Fruit fly (Drosophila melanogaster) whole organism, embryonic: ENCODE measurements around the gene Rh5.

ENCODE experiments used
- B-H1 ChIP-seq: fragments of 200-800 bp; sonication (Bioruptor generic); IDR thresholded peaks from 3 replicates; pipeline ENCODE4 v1.3.6; 2022; ENCODE audit warnings: missing biosample characterization, missing genetic modification characterization
- BEAF-32 ChIP-seq: fragments of 200-800 bp; sonication (Bioruptor generic); optimal IDR thresholded peaks from 3 replicates; lab custom pipeline; 2017; ENCODE audit warnings: missing biosample characterization, missing genetic modification characterization, mild to moderate bottlenecking, moderate library complexity, missing genetic modification reagents
- CG10267 ChIP-seq: fragments of 200-800 bp; sonication (Bioruptor generic); optimal IDR thresholded peaks from 2 replicates; lab custom pipeline; 2018; ENCODE audit warnings: missing biosample characterization, mild to moderate bottlenecking, missing genetic modification characterization, moderate library complexity
- CG10321 ChIP-seq: fragments of 200-800 bp; sonication (Bioruptor generic); IDR thresholded peaks from 2 replicates; pipeline ENCODE4 v1.3.6; 2022; ENCODE audit warnings: missing biosample characterization, missing genetic modification characterization
- CG12155 ChIP-seq: fragments of 200-800 bp; sonication (Bioruptor generic); optimal IDR thresholded peaks from 3 replicates; lab custom pipeline; 2016; ENCODE audit warnings: missing biosample characterization, missing genetic modification characterization
- CG13424 ChIP-seq: fragments of 200-800 bp; sonication (Bioruptor generic); optimal IDR thresholded peaks from 2 replicates; lab custom pipeline; 2019; ENCODE audit warnings: missing biosample characterization, mild to moderate bottlenecking, missing genetic modification characterization, moderate library complexity
- CG13894 ChIP-seq: fragments of 200-800 bp; sonication (Bioruptor generic); optimal IDR thresholded peaks from 3 replicates; lab custom pipeline; 2018; ENCODE audit warnings: missing biosample characterization, mild to moderate bottlenecking, missing genetic modification characterization, moderate library complexity
- CG14860 ChIP-seq: fragments of 200-800 bp; sonication (Bioruptor generic); IDR thresholded peaks from 3 replicates; pipeline ENCODE4 v1.3.6; 2022; ENCODE audit warnings: missing biosample characterization, missing genetic modification characterization; ENCODE audit not compliant: partially characterized antibody
- CG1602 ChIP-seq: fragments of 200-800 bp; sonication (Bioruptor generic); optimal IDR thresholded peaks from 3 replicates; lab custom pipeline; 2016; ENCODE audit warnings: missing biosample characterization, missing genetic modification characterization
- CG16779 ChIP-seq: fragments of 200-800 bp; sonication (Bioruptor generic); IDR thresholded peaks from 2 replicates; pipeline ENCODE4 v1.3.6; 2022; ENCODE audit warnings: missing biosample characterization, missing genetic modification characterization
- CG17829 ChIP-seq: fragments of 200-800 bp; optimal IDR thresholded peaks from 2 replicates; lab custom pipeline; 2019; ENCODE audit warnings: missing biosample characterization, mild to moderate bottlenecking, missing genetic modification characterization, moderate library complexity
- CG3065 ChIP-seq: fragments of 200-800 bp; sonication (Bioruptor generic); optimal IDR thresholded peaks from 2 replicates; lab custom pipeline; 2016; ENCODE audit warnings: missing biosample characterization, missing genetic modification characterization
- CG32532 ChIP-seq: fragments of 200-800 bp; sonication (Bioruptor generic); IDR thresholded peaks from 2 replicates; pipeline ENCODE4 v1.3.6; 2022; ENCODE audit warnings: missing biosample characterization, missing genetic modification characterization
- CG3281 ChIP-seq: fragments of 200-800 bp; sonication (Bioruptor generic); optimal IDR thresholded peaks from 3 replicates; lab custom pipeline; 2017; ENCODE audit warnings: missing biosample characterization, mild to moderate bottlenecking, missing genetic modification characterization
- CG3726 ChIP-seq: fragments of 200-800 bp; sonication (Bioruptor generic); IDR thresholded peaks from 3 replicates; pipeline ENCODE4, ENCODE4 v1.3.6; 2022; ENCODE audit warnings: missing biosample characterization, missing genetic modification characterization
- CG3838 ChIP-seq: fragments of 200-800 bp; sonication (Bioruptor generic); optimal IDR thresholded peaks from 3 replicates; lab custom pipeline; 2016; ENCODE audit warnings: missing biosample characterization, missing genetic modification characterization
- CG4282 ChIP-seq: fragments of 200-800 bp; sonication (Bioruptor generic); optimal IDR thresholded peaks from 2 replicates; lab custom pipeline; 2016; ENCODE audit warnings: missing biosample characterization, missing genetic modification characterization
- CG4820 ChIP-seq: fragments of 200-800 bp; sonication (Bioruptor generic); optimal IDR thresholded peaks from 3 replicates; lab custom pipeline; 2016; ENCODE audit warnings: missing biosample characterization, missing genetic modification characterization
- CG6689 ChIP-seq: fragments of 200-800 bp; sonication (Bioruptor generic); IDR thresholded peaks from 2 replicates; pipeline ENCODE4 v1.3.6; 2022; ENCODE audit warnings: missing biosample characterization, missing genetic modification characterization
- CG7357 ChIP-seq: fragments of 200-800 bp; sonication (Bioruptor generic); IDR thresholded peaks from 3 replicates; pipeline ENCODE4 v1.3.6; 2022; ENCODE audit warnings: missing biosample characterization, missing genetic modification characterization
- CG7745 ChIP-seq: fragments of 200-800 bp; sonication (Bioruptor generic); optimal IDR thresholded peaks from 2 replicates; lab custom pipeline; 2018; ENCODE audit warnings: missing biosample characterization, mild to moderate bottlenecking, missing genetic modification characterization, moderate library complexity
- CG9797 ChIP-seq: fragments of 200-800 bp; sonication (Bioruptor generic); optimal IDR thresholded peaks from 3 replicates; lab custom pipeline; 2018; ENCODE audit warnings: missing biosample characterization, mild to moderate bottlenecking, missing genetic modification characterization
- CoRest ChIP-seq: fragments of 200-800 bp; sonication (Bioruptor generic); optimal IDR thresholded peaks from 3 replicates; lab custom pipeline; 2018; ENCODE audit warnings: missing biosample characterization, mild to moderate bottlenecking, missing genetic modification characterization, moderate library complexity
- D19B ChIP-seq: fragments of 200-800 bp; sonication (Bioruptor generic); optimal IDR thresholded peaks from 2 replicates; lab custom pipeline; 2017; ENCODE audit warnings: missing biosample characterization, mild to moderate bottlenecking, missing genetic modification characterization
- Hey ChIP-seq: fragments of 200-800 bp; sonication (Bioruptor generic); optimal IDR thresholded peaks from 3 replicates; lab custom pipeline; 2018; ENCODE audit warnings: missing biosample characterization, mild to moderate bottlenecking, missing genetic modification characterization
- Myb ChIP-seq: fragments of 200-800 bp; sonication (Bioruptor generic); optimal IDR thresholded peaks from 2 replicates; lab custom pipeline; 2016; ENCODE audit warnings: missing biosample characterization, missing genetic modification characterization
- PHDP ChIP-seq: fragments of 200-800 bp; sonication (Bioruptor generic); optimal IDR thresholded peaks from 3 replicates; lab custom pipeline; 2018; ENCODE audit warnings: missing biosample characterization, mild to moderate bottlenecking, missing genetic modification characterization, moderate library complexity
- Poxn ChIP-seq: fragments of 200-800 bp; sonication (Bioruptor generic); IDR thresholded peaks from 2 replicates; pipeline ENCODE4 v1.3.6; 2022; ENCODE audit warnings: missing biosample characterization, missing genetic modification characterization
- Side ChIP-seq: fragments of 200-800 bp; sonication (Bioruptor generic); optimal IDR thresholded peaks from 2 replicates; lab custom pipeline; 2016; ENCODE audit warnings: missing biosample characterization, missing genetic modification characterization
- Xbp1 ChIP-seq: fragments of 200-800 bp; sonication (Bioruptor generic); optimal IDR thresholded peaks from 3 replicates; lab custom pipeline; 2016; ENCODE audit warnings: missing biosample characterization, mild to moderate bottlenecking, missing genetic modification characterization
- aop ChIP-seq: fragments of 200-800 bp; sonication (Bioruptor generic); IDR thresholded peaks from 2 replicates; pipeline ENCODE4 v1.3.6; 2022; ENCODE audit warnings: missing biosample characterization, missing genetic modification characterization
- ash1 ChIP-seq: fragments of 200-800 bp; sonication (Bioruptor generic); optimal IDR thresholded peaks from 2 replicates; lab custom pipeline; 2018; ENCODE audit warnings: missing biosample characterization, mild to moderate bottlenecking, missing genetic modification characterization
- bowl ChIP-seq: fragments of 200-800 bp; sonication (Bioruptor generic); IDR thresholded peaks from 2 replicates; pipeline ENCODE4 v1.3.6; 2022; ENCODE audit warnings: missing biosample characterization, missing genetic modification characterization
- caup ChIP-seq: fragments of 200-800 bp; sonication (Bioruptor generic); optimal IDR thresholded peaks from 3 replicates; lab custom pipeline; 2017; ENCODE audit warnings: missing biosample characterization, mild to moderate bottlenecking, missing genetic modification characterization, moderate library complexity; ENCODE audit not compliant: severe bottlenecking
- esg ChIP-seq: fragments of 200-800 bp; sonication (Bioruptor generic); conservative IDR thresholded peaks from 2 replicates; pipeline ENCODE4 v1.3.6; 2022; ENCODE audit warnings: missing biosample characterization, missing genetic modification characterization
- gem ChIP-seq: fragments of 200-800 bp; sonication (Bioruptor generic); optimal IDR thresholded peaks from 2 replicates; lab custom pipeline; 2019; ENCODE audit warnings: missing biosample characterization, mild to moderate bottlenecking, missing genetic modification characterization, moderate library complexity
- gfzf ChIP-seq: fragments of 200-800 bp; sonication (Bioruptor generic); optimal IDR thresholded peaks from 2 replicates; lab custom pipeline; 2016; ENCODE audit warnings: missing biosample characterization, mild to moderate bottlenecking, missing genetic modification characterization, moderate library complexity
- grau ChIP-seq: fragments of 200-800 bp; optimal IDR thresholded peaks from 3 replicates; lab custom pipeline; 2019; ENCODE audit warnings: missing biosample characterization, mild to moderate bottlenecking, missing genetic modification characterization, moderate library complexity
- hb ChIP-seq: fragments of 200-800 bp; sonication (Bioruptor generic); IDR thresholded peaks from 3 replicates; pipeline ENCODE4 v1.3.6; 2022; ENCODE audit warnings: missing biosample characterization, missing genetic modification characterization; ENCODE audit not compliant: partially characterized antibody
- kay ChIP-seq: fragments of 200-800 bp; sonication (Bioruptor generic); optimal IDR thresholded peaks from 2 replicates; lab custom pipeline; 2016; ENCODE audit warnings: missing biosample characterization, missing genetic modification characterization
- onecut ChIP-seq: fragments of 200-800 bp; sonication (Bioruptor generic); IDR thresholded peaks from 2 replicates; pipeline ENCODE4 v1.3.6; 2022; ENCODE audit warnings: missing biosample characterization, missing genetic modification characterization
- scrt ChIP-seq: fragments of 200-800 bp; sonication (Bioruptor generic); optimal IDR thresholded peaks from 2 replicates; lab custom pipeline; 2018; ENCODE audit warnings: missing biosample characterization, mild to moderate bottlenecking, missing genetic modification characterization, moderate library complexity
- slbo ChIP-seq: fragments of 200-800 bp; sonication (Bioruptor generic); IDR thresholded peaks from 2 replicates; pipeline ENCODE4 v1.3.6; 2022; ENCODE audit warnings: missing biosample characterization, missing genetic modification characterization
- slou ChIP-seq: fragments of 200-800 bp; sonication (Bioruptor generic); optimal IDR thresholded peaks from 3 replicates; lab custom pipeline; 2016; ENCODE audit warnings: missing biosample characterization, missing genetic modification characterization
- sna ChIP-seq: fragments of 200-800 bp; sonication (Bioruptor generic); IDR thresholded peaks from 2 replicates; pipeline ENCODE4 v1.3.6; 2022; ENCODE audit warnings: missing biosample characterization, missing genetic modification characterization; ENCODE audit not compliant: partially characterized antibody
- sug ChIP-seq: fragments of 200-800 bp; optimal IDR thresholded peaks from 2 replicates; lab custom pipeline; 2019; ENCODE audit warnings: missing biosample characterization, mild to moderate bottlenecking, missing genetic modification characterization, moderate library complexity
- tll ChIP-seq, 2 experiments: fragments of 200-800 bp in 1 of 2; fragments of >200 bp in 1 of 2; sonication (Bioruptor generic) in 1 of 2; optimal IDR thresholded peaks; 2 replicates each; lab custom pipeline; 2017 to 2019; ENCODE audit warnings: missing biosample characterization in 2 of 2, missing genetic modification characterization in 2 of 2, mild to moderate bottlenecking in 1 of 2, moderate library complexity in 1 of 2
- trh ChIP-seq: fragments of 200-800 bp; sonication (Bioruptor generic); optimal IDR thresholded peaks from 2 replicates; lab custom pipeline; 2016; ENCODE audit warnings: missing biosample characterization, missing genetic modification characterization
- vvl ChIP-seq: fragments of 200-800 bp; sonication (Bioruptor generic); IDR thresholded peaks from 2 replicates; pipeline ENCODE4 v1.3.6; 2022; ENCODE audit warnings: missing biosample characterization, missing genetic modification characterization

Gene Rh5

dm6 chr2L:12044613-12045350, 36.8 kb downstream of the Rh5 start, which contains the start of gene CG6785:
CG6785 (minus strand) TSS chr2L:12045200.
- peak; percentile 74 for TF ChIP-seq scrt (GFP tag; lab: Kevin White, UChicago)
- no peak; the same call in 2 of the 3 replicates for TF ChIP-seq B-H1
- TF ChIP-seq CG3065: peak; percentile 50
- peak; percentile 70 for TF ChIP-seq CoRest (tag; lab: Kevin White, UChicago)
- peak; percentile 72 for TF ChIP-seq CG13894 (tag; lab: Kevin White, UChicago)
- no peak for TF ChIP-seq bowl (GFP tag; lab: Robert Waterston, UW)
- peak; percentile 60 for TF ChIP-seq CG4820 (GFP tag; lab: Kevin White, UChicago)
- TF ChIP-seq onecut (GFP tag; lab: Robert Waterston, UW): peak; percentile 74
- TF ChIP-seq CG6689 (GFP tag; lab: Robert Waterston, UW): peak; percentile 20; the same call in 1 of the 2 replicates
- peak; percentile 54 for TF ChIP-seq CG10321 (GFP tag; lab: Robert Waterston, UW)
- peak; percentile 22 for TF ChIP-seq D19B (GFP tag; lab: Kevin White, UChicago)
- peak; percentile 1 for TF ChIP-seq gfzf
- peak; percentile 62 for TF ChIP-seq grau
- TF ChIP-seq CG10267: peak; percentile 64
- peak; percentile 29 for TF ChIP-seq CG17829 (tag; lab: Kevin White, UChicago)
- peak; percentile 86 for TF ChIP-seq trh (GFP tag; lab: Kevin White, UChicago)
- no peak for TF ChIP-seq CG14860
- TF ChIP-seq caup (GFP tag; lab: Kevin White, UChicago): peak; percentile 90
- TF ChIP-seq tll (GFP tag; optimal IDR thresholded peaks at IDR 0.05; lab: Kevin White, UChicago): no peak
- TF ChIP-seq hb (GFP tag; lab: Robert Waterston, UW): no peak
- peak; percentile 65 for TF ChIP-seq CG1602 (GFP tag; lab: Kevin White, UChicago)
- peak; percentile 51 for TF ChIP-seq Xbp1
- TF ChIP-seq CG9797 (GFP tag; lab: Kevin White, UChicago): no peak
- TF ChIP-seq CG7745 (tag; lab: Kevin White, UChicago): peak; percentile 81
- TF ChIP-seq CG3838 (GFP tag; lab: Kevin White, UChicago): peak; percentile 45
- peak; percentile 76 for TF ChIP-seq CG3281 (GFP tag; lab: Kevin White, UChicago)
- peak; percentile 60 for TF ChIP-seq Myb (GFP tag; lab: Kevin White, UChicago)
- TF ChIP-seq PHDP (tag; lab: Kevin White, UChicago): peak; percentile 89
- TF ChIP-seq BEAF-32: peak; percentile 25
- peak; percentile 73 for TF ChIP-seq CG13424
- TF ChIP-seq sna: no peak
- TF ChIP-seq CG16779 (GFP tag; lab: Robert Waterston, UW): 0 out of 2 replicates have a peak, but pooled peaks have one; percentile 19
- no peak for TF ChIP-seq slbo (GFP tag; lab: Robert Waterston, UW)
- no peak for TF ChIP-seq aop (GFP tag; lab: Robert Waterston, UW)
- TF ChIP-seq Hey (tag; lab: Kevin White, UChicago): peak; percentile 86
- peak; percentile 77 for TF ChIP-seq vvl (GFP tag; lab: Robert Waterston, UW)
- TF ChIP-seq CG4282 (GFP tag; lab: Kevin White, UChicago): peak; percentile 64
- no peak for TF ChIP-seq esg (GFP tag; lab: Robert Waterston, UW)
- TF ChIP-seq CG7357 (GFP tag; lab: Robert Waterston, UW): no peak
- peak; percentile 77 for TF ChIP-seq kay
- peak; percentile 78 for TF ChIP-seq ash1 (GFP tag; lab: Kevin White, UChicago)
- TF ChIP-seq slou (GFP tag; lab: Kevin White, UChicago): peak; percentile 26
- peak; percentile 72 for TF ChIP-seq Side (GFP tag; lab: Kevin White, UChicago)
- peak; percentile 38; the same call in 1 of the 2 replicates for TF ChIP-seq CG32532 (GFP tag; lab: Robert Waterston, UW)
- peak; percentile 58 for TF ChIP-seq CG12155 (GFP tag; lab: Kevin White, UChicago)
- peak; percentile 57 for TF ChIP-seq sug (tag; lab: Kevin White, UChicago)
- TF ChIP-seq gem: peak; percentile 81
- TF ChIP-seq Poxn (GFP tag; lab: Robert Waterston, UW): no peak
- no peak; the same call in 2 of the 3 replicates for TF ChIP-seq CG3726
